Fruit fly (Drosophila melanogaster): ENCODE data around the gene CG31709.
A peak's percentile ranks its signal among the peaks of the same experiment; 100 is the strongest.

CG31709 gene

DNA sequence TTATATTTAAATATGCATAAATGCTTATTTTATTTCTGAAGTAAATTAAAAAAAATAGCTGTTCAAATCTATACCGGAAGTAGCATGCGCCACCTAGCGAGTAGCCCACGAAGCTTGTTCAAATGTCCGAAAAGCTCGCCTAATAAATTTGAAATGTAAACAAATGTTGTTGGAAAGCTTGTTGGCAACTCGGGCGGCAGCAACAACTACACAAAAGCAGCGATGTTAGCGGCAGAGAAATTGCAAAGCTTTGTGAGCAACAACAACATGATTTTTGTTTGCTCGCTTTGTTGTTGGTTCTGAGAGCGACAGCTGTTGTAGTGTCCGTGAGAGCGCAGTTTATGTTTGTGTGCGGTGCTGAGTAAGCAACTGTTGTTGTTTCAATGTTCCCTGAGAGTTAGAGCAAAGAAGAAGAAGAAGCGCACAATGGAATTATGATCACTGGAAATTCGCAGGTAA is 12.0 kb downstream of the CG31709 start (continued):
- TF ChIP-seq CG6254 (GFP tag; optimal IDR thresholded peaks at IDR 0.05) (peak; percentile 96), CG31365 (tag; optimal IDR thresholded peaks at IDR 0.05) (peak; percentile 95), klu (GFP tag; IDR thresholded peaks at IDR 0.05) (peak; percentile 49), sna (GFP tag; IDR thresholded peaks at IDR 0.05; ENCODE audit: partially characterized antibody) (no peak; the same call in 1 of the 2 replicates), jigr1 (GFP tag; IDR thresholded peaks at IDR 0.05) (no peak), CG7987 (GFP tag; optimal IDR thresholded peaks at IDR 0.05) (peak; percentile 100), CG17328 (GFP tag; IDR thresholded peaks at IDR 0.05) (peak; percentile 98), gem (tag; optimal IDR thresholded peaks at IDR 0.05) (peak; percentile 89), CG12942 (GFP tag; optimal IDR thresholded peaks at IDR 0.05) (peak; percentile 90), kah (GFP tag; optimal IDR thresholded peaks at IDR 0.05) (peak; percentile 97), kay (GFP tag; optimal IDR thresholded peaks at IDR 0.05) (peak; percentile 65), Camta (GFP tag; optimal IDR thresholded peaks at IDR 0.05) (peak; percentile 97), ase (GFP tag; IDR thresholded peaks at IDR 0.05) (peak; percentile 96), HLH3B (GFP tag; IDR thresholded peaks at IDR 0.05) (peak; percentile 95), CG7963 (GFP tag; IDR thresholded peaks at IDR 0.05; ENCODE audit: partially characterized antibody) (no peak), CG33213 (GFP tag; optimal IDR thresholded peaks at IDR 0.05) (peak; percentile 99), YL-1 (GFP tag; optimal IDR thresholded peaks at IDR 0.05) (peak; percentile 100), Spps (tag; optimal IDR thresholded peaks at IDR 0.05) (peak; percentile 91), Opbp (GFP tag; IDR thresholded peaks at IDR 0.05; ENCODE audit: partially characterized antibody) (no peak), tgo (GFP tag; IDR thresholded peaks at IDR 0.05) (peak; percentile 91), Side (GFP tag; optimal IDR thresholded peaks at IDR 0.05) (peak; percentile 97), Adf1 (GFP tag; IDR thresholded peaks at IDR 0.05) (peak; percentile 95), CG3838 (GFP tag; optimal IDR thresholded peaks at IDR 0.05) (peak; percentile 100), CG5180 (GFP tag; optimal IDR thresholded peaks at IDR 0.05) (peak; percentile 93), exex (tag; optimal IDR thresholded peaks at IDR 0.05) (peak; percentile 94), Med (GFP tag) (peak; percentile 100), en (GFP tag; optimal IDR thresholded peaks at IDR 0.05) (peak; percentile 98), CG18262 (tag; optimal IDR thresholded peaks at IDR 0.05) (peak; percentile 91), ranshi (GFP tag; IDR thresholded peaks at IDR 0.05) (peak; percentile 96), CG17802 (tag; optimal IDR thresholded peaks at IDR 0.05) (peak; percentile 91), dysf (GFP tag; IDR thresholded peaks at IDR 0.05) (peak; percentile 95), CG42726 (GFP tag; IDR thresholded peaks at IDR 0.05; ENCODE audit: partially characterized antibody) (no peak), ap (GFP tag; IDR thresholded peaks at IDR 0.05) (peak; percentile 94), CG2678 (tag; optimal IDR thresholded peaks at IDR 0.05) (peak; percentile 95), Usf (GFP tag; optimal IDR thresholded peaks at IDR 0.05) (peak; percentile 61), cato (GFP tag; optimal IDR thresholded peaks at IDR 0.05; ENCODE audit: borderline replicate concordance) (peak; percentile 86), zen (tag; optimal IDR thresholded peaks at IDR 0.05) (peak; percentile 71), tll (GFP tag; optimal IDR thresholded peaks at IDR 0.05) (peak in 1 of 2 experiments; percentile 31), bsh (GFP tag; optimal IDR thresholded peaks at IDR 0.05) (peak; percentile 62 to 96), caup (GFP tag; optimal IDR thresholded peaks at IDR 0.05; ENCODE audit: severe bottlenecking) (peak; percentile 100), disco-r (GFP tag; optimal IDR thresholded peaks at IDR 0.05) (peak; percentile 97), TFAM (GFP tag; optimal IDR thresholded peaks at IDR 0.05) (peak; percentile 93), hkb (optimal IDR thresholded peaks at IDR 0.05) (no peak), hkb (GFP tag; IDR thresholded peaks at IDR 0.05) (peak; percentile 99), Sox102F (GFP tag; optimal IDR thresholded peaks at IDR 0.05) (peak; percentile 96), CG14860 (GFP tag; IDR thresholded peaks at IDR 0.05; ENCODE audit: partially characterized antibody) (no peak), lmd (GFP tag; IDR thresholded peaks at IDR 0.05) (peak; percentile 80), CG12155 (GFP tag; optimal IDR thresholded peaks at IDR 0.05) (peak; percentile 87), Oaz (GFP tag; IDR thresholded peaks at IDR 0.05) (peak; percentile 93), CG1792 (GFP tag; optimal IDR thresholded peaks at IDR 0.05) (peak; percentile 88)

All from whole organism, embryonic.